Worm (Caenorhabditis elegans): ENCODE data around the gene C02F5.14.

- TF ChIP-seq T22C8.4 (GFP tag; IDR thresholded peaks at IDR 0.05) (no peak), klf-2 (GFP tag; conservative IDR thresholded peaks at IDR 0.05) (no peak), cog-1 (tag; optimal IDR thresholded peaks at IDR 0.05) (no peak), flt-1 (GFP tag; IDR thresholded peaks at IDR 0.05) (peak; percentile 63), med-1 (GFP tag; optimal IDR thresholded peaks at IDR 0.05; ENCODE audit: insufficient read depth) (no peak), ref-1 (GFP tag; conservative IDR thresholded peaks at IDR 0.05) (no peak), ztf-29 (GFP tag; IDR thresholded peaks at IDR 0.05) (no peak), tab-1 (GFP tag; IDR thresholded peaks at IDR 0.05) (no peak), ztf-23 (GFP tag; IDR thresholded peaks at IDR 0.05) (no peak)
Observed at ce11 chrIII:8227511-8227910, 7.8 kb downstream of the C02F5.14 start, which contains the start of gene fbxl-1.

Data from whole organism, midembryonic.